Fruit fly (Drosophila melanogaster): ENCODE results near the gene Larp4B.
A peak's percentile ranks its signal among the peaks of the same experiment; 100 is the strongest.

Larp4B gene

dm6 chr3L:3250922-3251658 lies 26.5 kb downstream of the Larp4B start:
- no peak for TF ChIP-seq CG13204 (GFP tag; optimal IDR thresholded peaks at IDR 0.05)
- TF ChIP-seq Pif1A (GFP tag; optimal IDR thresholded peaks at IDR 0.05) = no peak
- no peak for TF ChIP-seq EcR (GFP tag; optimal IDR thresholded peaks at IDR 0.05)
- TF ChIP-seq rn (GFP tag; IDR thresholded peaks at IDR 0.05) = no peak
- TF ChIP-seq Snoo (tag; optimal IDR thresholded peaks at IDR 0.05) = no peak
- TF ChIP-seq CG9948 (tag; optimal IDR thresholded peaks at IDR 0.05) = no peak
- no peak for TF ChIP-seq Pif1B (GFP tag; optimal IDR thresholded peaks at IDR 0.05)
- TF ChIP-seq D1 (tag; optimal IDR thresholded peaks at IDR 0.05) = no peak
- no peak for TF ChIP-seq CG4496 (GFP tag; IDR thresholded peaks at IDR 0.05)
- TF ChIP-seq gl (tag; optimal IDR thresholded peaks at IDR 0.05) = no peak
- TF ChIP-seq CG14655 (GFP tag; optimal IDR thresholded peaks at IDR 0.05) = no peak
- no peak for TF ChIP-seq CG12605 (GFP tag; IDR thresholded peaks at IDR 0.05)
- no peak for TF ChIP-seq CG15710 (tag; optimal IDR thresholded peaks at IDR 0.05)
- TF ChIP-seq Ets98B (GFP tag; IDR thresholded peaks at IDR 0.05) = no peak
- no peak for TF ChIP-seq CG8159 (tag; optimal IDR thresholded peaks at IDR 0.05)
- no peak for TF ChIP-seq fd96Ca (GFP tag; IDR thresholded peaks at IDR 0.05)
- TF ChIP-seq CG17806 (tag; optimal IDR thresholded peaks at IDR 0.05) = no peak
- no peak for TF ChIP-seq CG34367 (tag; optimal IDR thresholded peaks at IDR 0.05)

dm6 chr3L:3251659-3252490 lies 27.2 kb downstream of the Larp4B start:
- TF ChIP-seq CG12605 (GFP tag; IDR thresholded peaks at IDR 0.05) = 0 out of 2 replicates have a peak, but pooled peaks have one; percentile 20
- no peak for TF ChIP-seq Pif1A (GFP tag; optimal IDR thresholded peaks at IDR 0.05)
- TF ChIP-seq gl (tag; optimal IDR thresholded peaks at IDR 0.05) = no peak
- TF ChIP-seq CG13204 (GFP tag; optimal IDR thresholded peaks at IDR 0.05) = no peak
- TF ChIP-seq rn (GFP tag; IDR thresholded peaks at IDR 0.05) = no peak
- TF ChIP-seq Ets98B (GFP tag; IDR thresholded peaks at IDR 0.05) = no peak
- no peak for TF ChIP-seq fd96Ca (GFP tag; IDR thresholded peaks at IDR 0.05)
- peak; percentile 0 for TF ChIP-seq CG9948 (tag; optimal IDR thresholded peaks at IDR 0.05)
- no peak for TF ChIP-seq CG4496 (GFP tag; IDR thresholded peaks at IDR 0.05)
- no peak for TF ChIP-seq CG10348 (GFP tag; IDR thresholded peaks at IDR 0.05)
- TF ChIP-seq CG32121 (GFP tag; IDR thresholded peaks at IDR 0.05) = 0 out of 2 replicates have a peak, but pooled peaks have one; percentile 10
- no peak for TF ChIP-seq CG17806 (tag; optimal IDR thresholded peaks at IDR 0.05)
- TF ChIP-seq CG8159 (tag; optimal IDR thresholded peaks at IDR 0.05) = no peak
- TF ChIP-seq CG14655 (GFP tag; optimal IDR thresholded peaks at IDR 0.05) = no peak
- no peak for TF ChIP-seq D1 (tag; optimal IDR thresholded peaks at IDR 0.05)
- no peak for TF ChIP-seq EcR (GFP tag; optimal IDR thresholded peaks at IDR 0.05)
- no peak for TF ChIP-seq CG34367 (tag; optimal IDR thresholded peaks at IDR 0.05)
- TF ChIP-seq CG8301 (tag; optimal IDR thresholded peaks at IDR 0.05) = peak; percentile 9
- TF ChIP-seq CG15710 (tag; optimal IDR thresholded peaks at IDR 0.05) = no peak
- no peak for TF ChIP-seq Pif1B (GFP tag; optimal IDR thresholded peaks at IDR 0.05)
- TF ChIP-seq Snoo (tag; optimal IDR thresholded peaks at IDR 0.05) = no peak

- no peak for TF ChIP-seq CG4496 (GFP tag; IDR thresholded peaks at IDR 0.05)
- peak; percentile 7 for TF ChIP-seq CG8301 (tag; optimal IDR thresholded peaks at IDR 0.05)
- TF ChIP-seq Pif1A (GFP tag; optimal IDR thresholded peaks at IDR 0.05) = peak; percentile 37
- TF ChIP-seq Snoo (tag; optimal IDR thresholded peaks at IDR 0.05) = no peak
- no peak for TF ChIP-seq fd96Ca (GFP tag; IDR thresholded peaks at IDR 0.05)
- peak; percentile 13 for TF ChIP-seq CG15710 (tag; optimal IDR thresholded peaks at IDR 0.05)
- no peak for TF ChIP-seq CG10348 (GFP tag; IDR thresholded peaks at IDR 0.05)
- no peak for TF ChIP-seq CG8159 (tag; optimal IDR thresholded peaks at IDR 0.05)
- peak; percentile 5 for TF ChIP-seq CG17806 (tag; optimal IDR thresholded peaks at IDR 0.05)
- no peak for TF ChIP-seq Pif1B (GFP tag; optimal IDR thresholded peaks at IDR 0.05)
- peak; percentile 16; the same call in 1 of the 2 replicates for TF ChIP-seq Ets98B (GFP tag; IDR thresholded peaks at IDR 0.05)
- TF ChIP-seq CG14655 (GFP tag; optimal IDR thresholded peaks at IDR 0.05) = peak; percentile 27
- peak; percentile 11 for TF ChIP-seq CG9948 (tag; optimal IDR thresholded peaks at IDR 0.05)
- TF ChIP-seq EcR (GFP tag; optimal IDR thresholded peaks at IDR 0.05) = no peak
- peak; percentile 32; the same call in 1 of the 2 replicates for TF ChIP-seq CG32121 (GFP tag; IDR thresholded peaks at IDR 0.05)
- TF ChIP-seq rn (GFP tag; IDR thresholded peaks at IDR 0.05) = no peak
- no peak for TF ChIP-seq gl (tag; optimal IDR thresholded peaks at IDR 0.05)
Observed at dm6 chr3L:3252884-3253283, 28.2 kb downstream of the Larp4B start.

- TF ChIP-seq Ets98B (GFP tag; IDR thresholded peaks at IDR 0.05) (peak; percentile 12; the same call in 1 of the 2 replicates), CG4496 (GFP tag; IDR thresholded peaks at IDR 0.05) (no peak; the same call in 2 of the 3 replicates), CG32121 (GFP tag; IDR thresholded peaks at IDR 0.05) (no peak), CG15710 (tag; optimal IDR thresholded peaks at IDR 0.05) (no peak), CG17806 (tag; optimal IDR thresholded peaks at IDR 0.05) (no peak), CG13204 (GFP tag; optimal IDR thresholded peaks at IDR 0.05) (peak; percentile 68), EcR (GFP tag; optimal IDR thresholded peaks at IDR 0.05) (no peak), CG10348 (GFP tag; IDR thresholded peaks at IDR 0.05) (no peak), Snoo (tag; optimal IDR thresholded peaks at IDR 0.05) (no peak), CG12605 (GFP tag; IDR thresholded peaks at IDR 0.05) (no peak), Pif1B (GFP tag; optimal IDR thresholded peaks at IDR 0.05) (no peak), gl (tag; optimal IDR thresholded peaks at IDR 0.05) (no peak), CG8301 (tag; optimal IDR thresholded peaks at IDR 0.05) (no peak), fd96Ca (GFP tag; IDR thresholded peaks at IDR 0.05) (no peak)
Observed at dm6 chr3L:3253631-3254030, 29.0 kb downstream of the Larp4B start.

dm6 chr3L:3257690-3258089 lies 33.1 kb downstream of the Larp4B start, which contains the start of gene ckd:
Gene ckd (plus strand): TSS chr3L:3257878.
- peak; percentile 29 for TF ChIP-seq EcR (GFP tag; optimal IDR thresholded peaks at IDR 0.05)
- TF ChIP-seq gl (tag; optimal IDR thresholded peaks at IDR 0.05) = no peak
- TF ChIP-seq CG9948 (tag; optimal IDR thresholded peaks at IDR 0.05) = no peak
- peak; percentile 38 for TF ChIP-seq Pif1B (GFP tag; optimal IDR thresholded peaks at IDR 0.05)
- peak; percentile 56 for TF ChIP-seq CG13204 (GFP tag; optimal IDR thresholded peaks at IDR 0.05)
- TF ChIP-seq Ets98B (GFP tag; IDR thresholded peaks at IDR 0.05) = peak; percentile 33; the same call in 1 of the 2 replicates
- TF ChIP-seq CG4496 (GFP tag; IDR thresholded peaks at IDR 0.05) = 0 out of 3 replicates have a peak, but pooled peaks have one; percentile 9
- TF ChIP-seq CG17806 (tag; optimal IDR thresholded peaks at IDR 0.05) = no peak
